Fruit fly (Drosophila melanogaster) ovary, adult (tissue): ENCODE measurements around the gene CG11898.

Experiments used
- CG17801 ChIP-seq: fragments of 200-800 bp; optimal IDR thresholded peaks from 2 replicates; lab custom pipeline; 2019; ENCODE audit warnings: missing biosample characterization, mild to moderate bottlenecking, missing genetic modification characterization, moderate library complexity; ENCODE audit not compliant: partially characterized antibody

Gene CG11898

DNA sequence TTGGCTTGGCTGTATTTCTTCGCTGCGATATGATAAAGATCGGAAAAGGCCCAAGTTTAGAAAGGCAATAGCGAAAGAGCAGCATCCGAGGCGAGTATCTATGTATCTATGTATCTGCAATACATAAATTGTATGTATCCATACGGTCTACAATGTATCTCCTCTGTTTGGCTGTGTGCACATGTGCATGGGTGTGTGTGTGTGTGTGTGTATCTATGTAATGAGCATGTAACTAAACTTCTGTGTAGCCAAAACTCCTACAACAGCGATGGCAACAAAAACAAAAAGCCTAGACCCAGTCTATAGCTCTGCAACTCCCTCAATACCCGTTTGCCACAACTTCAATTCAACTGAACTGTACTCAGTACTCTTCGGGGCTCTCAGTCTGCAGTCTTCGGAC is 44.6 kb downstream of the CG11898 start:
- TF ChIP-seq CG17801 = no peak

DNA sequence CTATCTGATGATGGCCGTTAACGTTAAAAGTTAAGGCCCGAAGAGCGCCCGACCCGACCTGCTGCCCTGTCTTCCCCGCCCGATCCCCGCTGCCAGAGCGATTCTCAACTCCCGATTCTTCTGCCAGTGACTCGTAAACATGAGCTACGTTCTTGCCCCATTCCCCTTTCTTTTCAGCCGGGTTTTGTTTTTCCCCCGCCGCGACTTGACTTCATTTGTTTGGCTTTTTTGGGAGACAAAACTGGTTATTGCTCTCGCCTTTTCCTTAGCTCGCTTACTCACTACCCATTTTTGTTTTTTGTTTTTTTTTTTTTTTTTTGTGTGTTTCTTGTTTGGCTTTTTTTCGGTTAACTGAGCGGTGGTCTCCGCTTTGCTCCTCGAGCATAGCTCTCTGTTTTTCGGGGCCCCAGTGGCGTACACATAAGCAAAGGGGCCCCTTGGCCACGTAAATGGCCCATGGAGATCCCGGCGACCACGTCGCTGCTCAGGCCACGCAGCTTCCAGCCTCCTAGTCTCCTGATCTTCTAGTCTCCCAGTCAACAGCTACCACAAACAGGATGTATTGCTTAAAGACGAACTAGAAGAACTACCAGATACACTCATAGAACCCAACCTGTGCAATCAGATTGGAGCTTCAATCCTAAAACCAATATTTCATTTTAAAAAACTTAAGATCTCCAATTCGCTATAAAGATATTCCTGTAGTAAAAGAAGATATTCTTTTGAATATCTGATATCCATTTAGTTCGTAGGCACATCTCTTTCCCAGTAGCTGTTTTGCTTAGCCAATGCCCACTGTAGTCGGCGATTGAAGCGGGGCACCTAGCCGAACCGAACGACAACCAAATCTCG is 45.3 kb downstream of the CG11898 start:
- TF ChIP-seq CG17801 = no peak

- no peak for TF ChIP-seq CG17801
Observed at dm6 chr3R:29211702-29212101, 46.3 kb downstream of the CG11898 start.

DNA sequence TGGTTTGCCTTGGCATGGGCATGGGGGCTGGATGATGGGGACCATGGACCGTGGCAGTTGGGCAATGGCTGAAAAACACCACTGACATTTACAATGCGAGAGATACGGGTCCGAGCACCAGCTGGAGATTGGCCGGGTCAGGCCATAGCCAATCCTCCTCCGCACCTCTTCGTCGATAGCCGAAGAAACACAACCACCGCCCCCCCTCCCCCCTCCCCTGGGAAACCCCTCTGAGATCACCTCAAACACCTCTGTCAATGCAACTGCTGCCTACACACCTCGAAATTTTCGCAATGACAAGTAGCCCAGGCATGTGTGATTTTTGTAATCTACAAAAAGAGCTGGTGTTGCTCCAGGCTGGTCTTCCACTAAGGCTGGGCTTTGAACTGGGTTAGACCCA is 47.1 kb downstream of the CG11898 start:
- no peak for TF ChIP-seq CG17801

dm6 chr3R:29213416-29213815 is 48.0 kb downstream of the CG11898 start:
- no peak for TF ChIP-seq CG17801

- TF ChIP-seq CG17801 = peak; percentile 100
Observed at dm6 chr3R:29214262-29214661, 48.8 kb downstream of the CG11898 start.

DNA sequence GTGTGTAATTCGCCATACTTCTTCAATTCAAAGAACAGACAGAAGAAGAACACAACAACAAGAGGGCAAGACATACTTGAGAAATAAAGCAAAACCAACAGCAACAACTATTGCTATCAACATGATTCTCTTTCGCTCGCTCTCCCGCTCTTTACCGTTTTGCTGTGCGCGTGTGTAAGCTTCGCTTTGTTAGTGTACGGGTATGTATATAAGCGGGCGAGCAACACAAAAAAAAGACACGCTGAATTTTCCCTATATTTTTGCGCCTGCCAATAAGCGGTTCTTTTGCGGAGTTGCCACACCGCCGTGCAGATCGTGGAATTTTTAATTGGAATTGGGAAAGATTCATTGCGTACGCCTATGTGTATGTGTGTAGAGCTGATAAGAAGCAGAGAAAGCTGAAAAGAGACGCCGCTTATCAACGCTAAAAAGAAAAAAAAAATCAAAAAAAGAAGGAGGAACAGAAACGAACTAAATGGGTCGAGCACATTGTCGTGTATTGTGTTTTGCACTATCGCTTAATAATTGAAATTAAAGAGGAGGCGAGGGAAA is 49.6 kb downstream of the CG11898 start:
- peak; percentile 77 for TF ChIP-seq CG17801

- TF ChIP-seq CG17801 = no peak
Observed at dm6 chr3R:29215652-29216483, 50.4 kb downstream of the CG11898 start.

dm6 chr3R:29216484-29216863 is 51.0 kb downstream of the CG11898 start:
- TF ChIP-seq CG17801 = no peak

DNA sequence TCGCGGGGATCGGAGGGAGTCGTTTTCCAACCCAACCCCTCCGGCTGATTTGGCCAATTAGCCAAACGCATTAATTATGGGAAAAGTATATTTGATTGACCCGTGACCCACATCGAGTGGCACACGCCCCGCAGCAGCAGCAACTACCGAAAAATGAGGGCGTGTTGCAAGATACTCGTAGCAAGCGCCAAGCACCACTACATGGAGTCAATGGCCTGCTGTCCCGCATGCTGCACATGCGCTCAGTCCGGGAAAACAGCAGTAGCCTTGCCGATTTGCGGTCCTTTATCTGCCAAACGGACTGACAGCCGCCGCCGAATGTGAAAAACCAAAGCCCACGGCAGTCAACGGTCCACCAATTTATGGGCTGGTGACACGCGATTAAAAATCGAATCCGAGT is 51.9 kb downstream of the CG11898 start:
- TF ChIP-seq CG17801 = no peak

- no peak for TF ChIP-seq CG17801
Observed at dm6 chr3R:29218001-29218400, 52.6 kb downstream of the CG11898 start.

DNA sequence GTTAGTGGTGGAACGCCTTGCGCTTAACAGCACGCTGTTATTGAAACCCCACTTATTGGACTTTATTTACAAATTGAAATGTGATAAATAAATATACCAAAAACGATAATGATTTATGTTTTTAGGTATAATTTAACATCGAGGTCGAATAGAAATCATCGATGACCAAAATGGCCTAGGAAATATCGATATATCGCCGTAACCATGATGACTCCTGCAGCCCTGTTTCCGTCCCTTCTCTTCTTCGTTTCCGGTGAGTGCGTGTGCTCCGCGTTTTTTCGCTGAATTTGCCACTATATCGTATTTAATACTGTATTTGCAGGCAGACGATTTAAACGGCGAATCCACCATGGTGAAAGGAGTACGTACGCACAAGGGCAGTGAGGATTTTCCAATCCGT is 54.5 kb downstream of the CG11898 start, which contains the start of gene eEF1gamma:
Gene eEF1gamma, plus strand, starts transcription at position 225 of the 400 bp plus-strand sequence.
- peak; percentile 94 for TF ChIP-seq CG17801

- no peak for TF ChIP-seq CG17801
Observed at dm6 chr3R:29220585-29220984, 55.1 kb downstream of the CG11898 start.
